Fruit fly (Drosophila melanogaster) whole organism, pupa: ENCODE data around the gene CG31358.

Source experiments
- CG10348 ChIP-seq: fragments of 200-800 bp; sonication (Bioruptor generic); IDR thresholded peaks from 2 replicates; pipeline ENCODE4 v1.3.6; 2022; ENCODE audit warnings: missing biosample characterization, missing genetic modification characterization
- CG12605 ChIP-seq: fragments of 200-800 bp; sonication (Bioruptor generic); IDR thresholded peaks from 2 replicates; pipeline ENCODE4 v1.3.6; 2022; ENCODE audit warnings: missing biosample characterization, missing genetic modification characterization
- CG15710 ChIP-seq: fragments of 200-800 bp; sonication (Bioruptor generic); optimal IDR thresholded peaks from 2 replicates; lab custom pipeline; 2018; ENCODE audit warnings: missing biosample characterization, mild to moderate bottlenecking, missing genetic modification characterization, moderate library complexity
- CG17806 ChIP-seq: fragments of 200-800 bp; sonication (Bioruptor generic); optimal IDR thresholded peaks from 2 replicates; lab custom pipeline; 2018; ENCODE audit warnings: missing biosample characterization, mild to moderate bottlenecking, missing genetic modification characterization, moderate library complexity
- CG34367 ChIP-seq: fragments of 200-800 bp; sonication (Bioruptor generic); optimal IDR thresholded peaks from 2 replicates; lab custom pipeline; 2018; ENCODE audit warnings: missing biosample characterization, mild to moderate bottlenecking, missing genetic modification characterization
- CG4496 ChIP-seq: fragments of 200-800 bp; sonication (Bioruptor generic); IDR thresholded peaks from 3 replicates; pipeline ENCODE4 v1.3.6; 2022; ENCODE audit warnings: missing biosample characterization, missing genetic modification characterization
- CG8159 ChIP-seq: fragments of 200-800 bp; sonication (Bioruptor generic); optimal IDR thresholded peaks from 3 replicates; lab custom pipeline; 2018; ENCODE audit warnings: missing biosample characterization, mild to moderate bottlenecking, missing genetic modification characterization, moderate library complexity
- D1 ChIP-seq: fragments of 200-800 bp; sonication (Bioruptor generic); optimal IDR thresholded peaks from 2 replicates; lab custom pipeline; 2018; ENCODE audit warnings: missing biosample characterization, mild to moderate bottlenecking, missing genetic modification characterization, moderate library complexity
- EcR ChIP-seq: fragments of 200-800 bp; sonication (Bioruptor generic); optimal IDR thresholded peaks from 3 replicates; lab custom pipeline; 2019; ENCODE audit warnings: missing biosample characterization, missing genetic modification characterization, mild to moderate bottlenecking, moderate library complexity, missing genetic modification reagents
- Pif1A ChIP-seq: fragments of 200-800 bp; sonication (Bioruptor generic); optimal IDR thresholded peaks from 3 replicates; lab custom pipeline; 2016; ENCODE audit warnings: missing biosample characterization, missing genetic modification characterization
- Pif1B ChIP-seq: fragments of 200-800 bp; sonication (Bioruptor generic); optimal IDR thresholded peaks from 3 replicates; lab custom pipeline; 2016; ENCODE audit warnings: missing biosample characterization, missing genetic modification characterization
- Snoo ChIP-seq: fragments of 200-800 bp; sonication (Bioruptor generic); optimal IDR thresholded peaks from 3 replicates; lab custom pipeline; 2017; ENCODE audit warnings: missing biosample characterization, mild to moderate bottlenecking, missing genetic modification characterization, inconsistent platforms
- fd96Ca ChIP-seq: fragments of 200-800 bp; sonication (Bioruptor generic); IDR thresholded peaks from 3 replicates; pipeline ENCODE4 v1.3.6; 2022; ENCODE audit warnings: missing biosample characterization, missing genetic modification characterization

- TF ChIP-seq CG17806 (tag; lab: Kevin White, UChicago) (no peak), fd96Ca (no peak), Snoo (tag; lab: Kevin White, UChicago) (no peak), CG15710 (no peak), CG34367 (tag; lab: Kevin White, UChicago) (no peak), Pif1A (GFP tag; lab: Kevin White, UChicago) (no peak), CG8159 (tag; lab: Kevin White, UChicago) (no peak), D1 (tag; lab: Kevin White, UChicago) (no peak), CG12605 (GFP tag; lab: Robert Waterston, UW) (no peak), EcR (GFP tag; lab: Kevin White, UChicago) (no peak), Pif1B (GFP tag; lab: Kevin White, UChicago) (no peak), CG10348 (GFP tag; lab: Robert Waterston, UW) (no peak), CG4496 (GFP tag; lab: Robert Waterston, UW) (no peak)
These were observed 17.6 kb upstream of the CG31358 start, which contains the start of gene CG14739 for dm6 chr3R:12049113-12049512.
